Worm (Caenorhabditis elegans): ENCODE measurements around the gene ubc-19.

- TF ChIP-seq elt-3 (tag; optimal IDR thresholded peaks at IDR 0.05) (no peak), pqm-1 (tag; optimal IDR thresholded peaks at IDR 0.05) (no peak), skn-1 (tag; optimal IDR thresholded peaks at IDR 0.05) (no peak), zag-1 (tag; optimal IDR thresholded peaks at IDR 0.05) (no peak)
Observed at ce11 chrV:18662333-18662732, 27.2 kb downstream of the ubc-19 start.
